Worm (Caenorhabditis elegans) whole organism, mixed stage, embryonic: ENCODE measurements around the gene F11D11.22.

ENCODE experiments used
- M03D4.4 ChIP-seq: sonication (generic microtip); optimal IDR thresholded peaks from 2 replicates; lab custom pipeline; 2017; ENCODE audit warnings: mild to moderate bottlenecking, missing genetic modification characterization, missing compliant biosample characterization
- bed-3 ChIP-seq: fragments of 200-800 bp; sonication (Bioruptor generic); optimal IDR thresholded peaks from 3 replicates; lab custom pipeline; 2018; ENCODE audit warnings: mild to moderate bottlenecking, missing genetic modification characterization, moderate library complexity, missing compliant biosample characterization
- blmp-1 ChIP-seq: fragments of 150-350 bp; optimal IDR thresholded peaks from 2 replicates; lab custom pipeline; 2014; ENCODE audit warnings: missing biosample characterization, missing genetic modification characterization
- ceh-39 ChIP-seq: fragments of 150-350 bp; optimal IDR thresholded peaks from 2 replicates; lab custom pipeline; 2014; ENCODE audit warnings: missing biosample characterization, missing genetic modification characterization
- ceh-43 ChIP-seq: fragments of 200-800 bp; sonication (Bioruptor generic); optimal IDR thresholded peaks from 2 replicates; lab custom pipeline; 2018; ENCODE audit warnings: mild to moderate bottlenecking, missing genetic modification characterization, moderate library complexity, missing compliant biosample characterization
- ceh-83 ChIP-seq: fragments of 200-800 bp; sonication (Bioruptor generic); optimal IDR thresholded peaks from 2 replicates; lab custom pipeline; 2018; ENCODE audit warnings: mild to moderate bottlenecking, missing genetic modification characterization, missing compliant biosample characterization
- ces-1 ChIP-seq: fragments of 150-350 bp; optimal IDR thresholded peaks from 2 replicates; lab custom pipeline; 2014; ENCODE audit warnings: missing biosample characterization, missing genetic modification reagents, missing genetic modification characterization
- cnd-1 ChIP-seq: fragments of 200-800 bp; sonication (Bioruptor generic); optimal IDR thresholded peaks from 2 replicates; lab custom pipeline; 2018; ENCODE audit warnings: mild to moderate bottlenecking, missing genetic modification characterization, missing compliant biosample characterization
- drap-1 ChIP-seq: fragments of 200-800 bp; sonication (Bioruptor generic); optimal IDR thresholded peaks from 3 replicates; lab custom pipeline; 2018; ENCODE audit warnings: mild to moderate bottlenecking, missing genetic modification characterization, missing compliant biosample characterization
- elt-1 ChIP-seq: sonication (generic microtip); optimal IDR thresholded peaks from 2 replicates; lab custom pipeline; 2017; ENCODE audit warnings: missing genetic modification characterization, mild to moderate bottlenecking, missing compliant biosample characterization, antibody characterized with exemption, moderate library complexity, borderline replicate concordance; ENCODE audit not compliant: insufficient read depth
- elt-3 ChIP-seq: fragments of 150-350 bp; optimal IDR thresholded peaks from 2 replicates; lab custom pipeline; 2014; ENCODE audit warnings: missing biosample characterization, missing genetic modification characterization
- flh-1 ChIP-seq: fragments of 200-800 bp; sonication (Bioruptor generic); optimal IDR thresholded peaks from 2 replicates; lab custom pipeline; 2018; ENCODE audit warnings: mild to moderate bottlenecking, missing genetic modification characterization, moderate library complexity, missing compliant biosample characterization
- ham-2 ChIP-seq: fragments of 200-800 bp; sonication (Bioruptor generic); optimal IDR thresholded peaks from 2 replicates; lab custom pipeline; 2018; ENCODE audit warnings: mild to moderate bottlenecking, missing genetic modification characterization, missing compliant biosample characterization
- hlh-1 ChIP-seq: fragments of 150-350 bp; optimal IDR thresholded peaks from 2 replicates; lab custom pipeline; 2014; ENCODE audit warnings: missing biosample characterization, missing genetic modification reagents, missing genetic modification characterization
- lin-13 ChIP-seq: fragments of 150-350 bp; optimal IDR thresholded peaks from 2 replicates; lab custom pipeline; 2014; ENCODE audit warnings: missing biosample characterization, missing genetic modification characterization
- lin-32 ChIP-seq: fragments of 200-800 bp; sonication (Bioruptor generic); optimal IDR thresholded peaks from 2 replicates; lab custom pipeline; 2018; ENCODE audit warnings: mild to moderate bottlenecking, missing genetic modification characterization, missing compliant biosample characterization
- lsy-2 ChIP-seq: fragments of 150-350 bp; optimal IDR thresholded peaks from 2 replicates; lab custom pipeline; 2014; ENCODE audit warnings: missing biosample characterization, missing genetic modification characterization
- mab-5 ChIP-seq: fragments of 150-350 bp; optimal IDR thresholded peaks from 2 replicates; lab custom pipeline; 2014; ENCODE audit warnings: missing biosample characterization, missing genetic modification characterization
- mep-1 ChIP-seq: fragments of 150-350 bp; optimal IDR thresholded peaks from 2 replicates; lab custom pipeline; 2017; ENCODE audit warnings: missing biosample characterization, missing genetic modification reagents, missing genetic modification characterization, inconsistent platforms
- mls-2 ChIP-seq: sonication (generic microtip); optimal IDR thresholded peaks from 2 replicates; lab custom pipeline; 2016; ENCODE audit warnings: mild to moderate bottlenecking, missing genetic modification characterization, moderate library complexity, missing compliant biosample characterization
- nhr-12 ChIP-seq: fragments of 150-350 bp; optimal IDR thresholded peaks from 2 replicates; lab custom pipeline; 2014; ENCODE audit warnings: missing biosample characterization, missing genetic modification characterization
- nhr-2 ChIP-seq: fragments of 150-350 bp; optimal IDR thresholded peaks from 2 replicates; lab custom pipeline; 2014; ENCODE audit warnings: missing biosample characterization, missing genetic modification characterization
- nhr-237 ChIP-seq: fragments of 150-350 bp; optimal IDR thresholded peaks from 2 replicates; lab custom pipeline; 2014; ENCODE audit warnings: missing biosample characterization, missing genetic modification characterization
- nhr-28 ChIP-seq: fragments of 150-350 bp; optimal IDR thresholded peaks from 2 replicates; lab custom pipeline; 2014; ENCODE audit warnings: missing biosample characterization, missing genetic modification characterization
- nhr-76 ChIP-seq: sonication (generic microtip); optimal IDR thresholded peaks from 2 replicates; lab custom pipeline; 2017; ENCODE audit warnings: missing biosample characterization, missing genetic modification characterization
- pha-4 ChIP-seq: fragments of 150-350 bp; optimal IDR thresholded peaks from 2 replicates; lab custom pipeline; 2018; ENCODE audit warnings: missing biosample characterization, missing genetic modification reagents, missing genetic modification characterization
- sem-2 ChIP-seq: fragments of 200-800 bp; sonication (Bioruptor generic); optimal IDR thresholded peaks from 2 replicates; lab custom pipeline; 2018; ENCODE audit warnings: mild to moderate bottlenecking, missing genetic modification characterization, missing compliant biosample characterization
- snpc-4 ChIP-seq: fragments of 150-350 bp; optimal IDR thresholded peaks from 2 replicates; lab custom pipeline; 2014; ENCODE audit warnings: missing biosample characterization, missing genetic modification characterization
- sptf-1 ChIP-seq: sonication (generic microtip); optimal IDR thresholded peaks from 2 replicates; lab custom pipeline; 2017; ENCODE audit warnings: mild to moderate bottlenecking, missing genetic modification characterization, moderate library complexity, missing compliant biosample characterization
- tbx-8 ChIP-seq: fragments of 200-800 bp; sonication (Bioruptor generic); optimal IDR thresholded peaks from 2 replicates; lab custom pipeline; 2018; ENCODE audit warnings: mild to moderate bottlenecking, missing genetic modification characterization, moderate library complexity, missing compliant biosample characterization
- unc-120 ChIP-seq: sonication (generic microtip); optimal IDR thresholded peaks from 2 replicates; lab custom pipeline; 2017; ENCODE audit warnings: missing genetic modification characterization, missing compliant biosample characterization; ENCODE audit not compliant: poor library complexity, severe bottlenecking
- unc-39 ChIP-seq: fragments of 150-350 bp; optimal IDR thresholded peaks from 2 replicates; lab custom pipeline; 2014; ENCODE audit warnings: missing biosample characterization, missing genetic modification characterization
- unc-62 ChIP-seq: fragments of 150-350 bp; optimal IDR thresholded peaks from 2 replicates; lab custom pipeline; 2014; ENCODE audit warnings: missing biosample characterization, missing genetic modification reagents, missing genetic modification characterization
- zip-8 ChIP-seq: fragments of 150-350 bp; optimal IDR thresholded peaks from 2 replicates; lab custom pipeline; 2014; ENCODE audit warnings: missing biosample characterization, missing genetic modification characterization
- ztf-11 ChIP-seq: fragments of 150-350 bp; optimal IDR thresholded peaks from 2 replicates; lab custom pipeline; 2014; ENCODE audit warnings: missing biosample characterization, missing genetic modification characterization

Gene F11D11.22

ce11 chrV:18802077-18802476 is 39.9 kb downstream of the F11D11.22 start, which contains the start of gene C54E10.11:
Gene C54E10.11 (minus strand): TSS chrV:18802177.
- no peak for TF ChIP-seq unc-120
- TF ChIP-seq unc-62, result no peak
- TF ChIP-seq elt-1 (tag; lab: Kevin White, UChicago), result no peak
- TF ChIP-seq bed-3, result no peak
- no peak for TF ChIP-seq ceh-43 (GFP tag; lab: Kevin White, UChicago)
- TF ChIP-seq ztf-11 (tag; lab: Kevin White, UChicago), result no peak
- TF ChIP-seq ces-1 (GFP tag; lab: Kevin White, UChicago), result no peak
- TF ChIP-seq tbx-8 (GFP tag; lab: Kevin White, UChicago), result no peak
- no peak for TF ChIP-seq sem-2 (GFP tag; lab: Kevin White, UChicago)
- no peak for TF ChIP-seq mep-1
- no peak for TF ChIP-seq flh-1 (GFP tag; lab: Kevin White, UChicago)
- no peak for TF ChIP-seq ham-2 (GFP tag; lab: Kevin White, UChicago)
- no peak for TF ChIP-seq unc-39 (tag; lab: Kevin White, UChicago)
- TF ChIP-seq, all 35 proteins: peak for 0

- TF ChIP-seq drap-1 (GFP tag; lab: Kevin White, UChicago) (no peak), ceh-43 (GFP tag; lab: Kevin White, UChicago) (no peak), mab-5 (no peak), cnd-1 (tag; lab: Kevin White, UChicago) (no peak), mls-2 (tag; lab: Kevin White, UChicago) (no peak)
Measured at ce11 chrV:18803260-18803659, 41.1 kb downstream of the F11D11.22 start, which contains the start of gene C54E10.10. Gene C54E10.10 (minus strand): TSS chrV:18803360.

- TF ChIP-seq bed-3 (no peak), ham-2 (GFP tag; lab: Kevin White, UChicago) (no peak), elt-3 (no peak), lin-13 (tag; lab: Kevin White, UChicago) (no peak), zip-8 (tag; lab: Kevin White, UChicago) (no peak), elt-1 (tag; lab: Kevin White, UChicago) (no peak), mep-1 (no peak)
Measured at ce11 chrV:18806409-18806808, 44.3 kb downstream of the F11D11.22 start, which contains the start of gene sri-10. Gene sri-10 (minus strand): TSS chrV:18806509.

ce11 chrV:18808621-18809020 is 46.5 kb downstream of the F11D11.22 start, which contains the start of gene C54E10.6:
Gene C54E10.6 (minus strand): TSS chrV:18808729.
- TF ChIP-seq ceh-39 (tag; lab: Kevin White, UChicago) (no peak), lsy-2 (tag; lab: Kevin White, UChicago) (no peak), unc-39 (tag; lab: Kevin White, UChicago) (no peak), mab-5 (no peak), blmp-1 (tag; lab: Kevin White, UChicago) (no peak), M03D4.4 (tag; lab: Kevin White, UChicago) (no peak), nhr-76 (no peak), zip-8 (tag; lab: Kevin White, UChicago) (no peak), pha-4 (no peak), flh-1 (GFP tag; lab: Kevin White, UChicago) (no peak), elt-3 (no peak), ham-2 (GFP tag; lab: Kevin White, UChicago) (no peak), snpc-4 (tag; lab: Kevin White, UChicago) (no peak), ceh-43 (GFP tag; lab: Kevin White, UChicago) (no peak), mep-1 (peak; percentile 10), unc-62 (peak; percentile 23), lin-32 (peak; percentile 73), cnd-1 (tag; lab: Kevin White, UChicago) (peak; percentile 80), nhr-28 (tag; lab: Kevin White, UChicago) (no peak), sptf-1 (tag; lab: Kevin White, UChicago) (no peak), hlh-1 (peak; percentile 95), drap-1 (GFP tag; lab: Kevin White, UChicago) (no peak), lin-13 (tag; lab: Kevin White, UChicago) (no peak), bed-3 (no peak), ces-1 (GFP tag; lab: Kevin White, UChicago) (peak; percentile 96), elt-1 (tag; lab: Kevin White, UChicago) (no peak), mls-2 (tag; lab: Kevin White, UChicago) (no peak), ztf-11 (tag; lab: Kevin White, UChicago) (no peak), ceh-83 (GFP tag; lab: Kevin White, UChicago) (no peak), nhr-2 (tag; lab: Kevin White, UChicago) (no peak), sem-2 (GFP tag; lab: Kevin White, UChicago) (no peak), unc-120 (peak; percentile 12), nhr-12 (tag; lab: Kevin White, UChicago) (no peak), tbx-8 (GFP tag; lab: Kevin White, UChicago) (no peak), nhr-237 (no peak)
- TF ChIP-seq, all 35 proteins: peak for 7
